Worm (Caenorhabditis elegans) whole organism, L1 larva: ENCODE data around the gene K03B4.8.

ENCODE experiments used
- C34B4.2 ChIP-seq: sonication (generic microtip); optimal IDR thresholded peaks from 2 replicates; lab custom pipeline; 2017; ENCODE audit warnings: mild to moderate bottlenecking, missing genetic modification characterization, missing compliant biosample characterization
- ama-1 ChIP-seq: fragments of 150-350 bp; optimal IDR thresholded peaks from 2 replicates; lab custom pipeline; 2014
- ces-1 ChIP-seq: fragments of 150-350 bp; optimal IDR thresholded peaks from 2 replicates; lab custom pipeline; 2014; ENCODE audit warnings: missing biosample characterization, missing genetic modification reagents, missing genetic modification characterization
- fkh-10 ChIP-seq: sonication (generic microtip); optimal IDR thresholded peaks from 2 replicates; lab custom pipeline; 2017; ENCODE audit warnings: missing biosample characterization, missing genetic modification reagents, missing genetic modification characterization
- hlh-4 ChIP-seq: sonication (generic microtip); optimal IDR thresholded peaks from 2 replicates; lab custom pipeline; 2016; ENCODE audit warnings: mild to moderate bottlenecking, missing genetic modification characterization, missing compliant biosample characterization
- nhr-20 ChIP-seq: sonication (generic microtip); optimal IDR thresholded peaks from 2 replicates; lab custom pipeline; 2016; ENCODE audit warnings: mild to moderate bottlenecking, missing genetic modification characterization, missing compliant biosample characterization
- nhr-28 ChIP-seq: fragments of 150-350 bp; optimal IDR thresholded peaks from 2 replicates; lab custom pipeline; 2014; ENCODE audit warnings: missing biosample characterization, missing genetic modification characterization
- sup-37 ChIP-seq: fragments of 200-800 bp; sonication (Bioruptor generic); optimal IDR thresholded peaks from 2 replicates; lab custom pipeline; 2018; ENCODE audit warnings: mild to moderate bottlenecking, missing genetic modification characterization, missing compliant biosample characterization
- unc-62 ChIP-seq: fragments of 150-350 bp; optimal IDR thresholded peaks from 2 replicates; lab custom pipeline; 2014; ENCODE audit warnings: missing biosample characterization, missing genetic modification reagents, missing genetic modification characterization
- xbp-1 ChIP-seq: sonication (generic microtip); optimal IDR thresholded peaks from 2 replicates; lab custom pipeline; 2016; ENCODE audit warnings: missing genetic modification characterization, missing compliant biosample characterization

DNA sequence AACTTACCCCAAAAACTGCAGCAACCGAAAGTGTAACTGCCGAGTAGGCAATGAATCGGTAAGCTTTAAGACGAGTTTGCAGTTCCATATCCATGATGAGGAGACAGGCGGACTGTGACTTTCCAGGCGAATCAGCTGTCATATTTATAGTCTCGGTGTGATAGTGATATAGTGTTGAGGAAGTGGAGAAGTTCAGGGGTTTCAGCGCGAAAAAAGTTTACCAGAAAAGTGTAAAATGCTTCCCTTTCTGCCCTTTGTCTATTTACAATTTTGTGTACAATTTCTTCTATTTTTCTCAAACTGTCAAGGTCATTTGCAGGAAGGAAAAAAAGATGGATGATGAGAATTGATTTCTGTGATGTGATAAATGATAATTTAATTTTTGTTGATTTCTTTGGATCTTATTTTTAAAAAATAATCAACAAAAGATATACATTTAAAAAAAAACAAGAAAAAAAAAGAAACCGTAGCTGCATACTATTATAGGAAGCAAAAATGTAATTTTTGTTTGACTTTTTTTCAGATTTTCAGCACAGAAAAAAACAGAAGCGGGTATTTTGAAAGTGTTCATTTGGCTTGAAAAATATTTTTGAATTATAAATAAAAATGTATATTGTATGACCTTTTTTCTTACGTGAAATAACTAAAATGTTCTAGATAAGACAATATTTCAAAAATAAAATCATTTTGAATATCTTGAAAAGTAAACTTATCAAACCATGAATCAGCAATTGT lies 20.4 kb downstream of the K03B4.8 start, which contains the start of the genes col-139 and F41F3.1:
- TF ChIP-seq unc-62, result no peak
- TF ChIP-seq nhr-20, result no peak
- no peak for TF ChIP-seq nhr-28 (tag; lab: Kevin White, UChicago)
- TF ChIP-seq xbp-1, result no peak
- no peak for TF ChIP-seq ces-1 (GFP tag; lab: Kevin White, UChicago)
- no peak for TF ChIP-seq fkh-10 (GFP tag; lab: Kevin White, UChicago)
- TF ChIP-seq sup-37 (GFP tag; lab: Kevin White, UChicago), result no peak
- TF ChIP-seq C34B4.2 (tag; lab: Kevin White, UChicago), result no peak
- no peak for TF ChIP-seq ama-1
- TF ChIP-seq hlh-4 (tag; lab: Kevin White, UChicago), result no peak
